Fruit fly (Drosophila melanogaster) Kc167 (cell line): ENCODE measurements around the gene CG11570.

Experiments used
- h ChIP-seq: fragments of >200 bp; optimal IDR thresholded peaks from 3 replicates; lab custom pipeline; 2018; ENCODE audit warnings: missing external identifiers
- insv ChIP-seq: fragments of >200 bp; optimal IDR thresholded peaks from 3 replicates; lab custom pipeline; 2018; ENCODE audit warnings: missing external identifiers
- psq ChIP-seq: fragments of >200 bp; optimal IDR thresholded peaks from 2 replicates; lab custom pipeline; 2017; ENCODE audit warnings: missing external identifiers
- ttk ChIP-seq: sonication (Bioruptor generic); optimal IDR thresholded peaks from 2 replicates; lab custom pipeline; 2017; ENCODE audit warnings: missing external identifiers

dm6 chr3L:11984606-11985005, 27.0 kb upstream of the CG11570 start, which contains the start of gene CG6938:
- TF ChIP-seq insv (lab: Kevin White, UChicago) (no peak), h (lab: Kevin White, UChicago) (no peak), psq (lab: Kevin White, UChicago) (no peak), ttk (lab: Kevin White, UChicago) (no peak)
